Fruit fly (Drosophila melanogaster): ENCODE data around the gene dj.

Gene dj

dm6 chr3R:7024574-7024973, 34.5 kb upstream of the dj start (continued):
- TF ChIP-seq svp (GFP tag) (peak; percentile 73), CG11294 (GFP tag; IDR thresholded peaks at IDR 0.05) (no peak), CG6276 (GFP tag; optimal IDR thresholded peaks at IDR 0.05) (no peak), ss (GFP tag; optimal IDR thresholded peaks at IDR 0.05) (peak; percentile 78 to 87), achi (GFP tag; optimal IDR thresholded peaks at IDR 0.05) (peak; percentile 84), CG8632 (GFP tag; optimal IDR thresholded peaks at IDR 0.05) (peak; percentile 70), CG10669 (GFP tag; optimal IDR thresholded peaks at IDR 0.05) (peak; percentile 52), Sox15 (GFP tag; optimal IDR thresholded peaks at IDR 0.05) (peak; percentile 59), acj6 (GFP tag; optimal IDR thresholded peaks at IDR 0.05) (peak; percentile 86), Eip78C (GFP tag) (peak; percentile 96), OdsH (GFP tag; optimal IDR thresholded peaks at IDR 0.05) (peak; percentile 78), CG10631 (GFP tag; optimal IDR thresholded peaks at IDR 0.05) (peak; percentile 92), CG6854 (GFP tag; optimal IDR thresholded peaks at IDR 0.05) (no peak), CG4318 (GFP tag; optimal IDR thresholded peaks at IDR 0.05) (peak; percentile 32), fkh (GFP tag; optimal IDR thresholded peaks at IDR 0.05) (no peak), CG6792 (GFP tag; optimal IDR thresholded peaks at IDR 0.05) (peak; percentile 81), CG11762 (GFP tag; optimal IDR thresholded peaks at IDR 0.05; ENCODE audit: insufficient read depth) (no peak)

- TF ChIP-seq OdsH (GFP tag; optimal IDR thresholded peaks at IDR 0.05) (peak; percentile 32), dsx (GFP tag; optimal IDR thresholded peaks at IDR 0.05; ENCODE audit: poor library complexity, severe bottlenecking) (peak; percentile 50), ss (GFP tag; optimal IDR thresholded peaks at IDR 0.05) (peak; percentile 22 to 26), Met (GFP tag; optimal IDR thresholded peaks at IDR 0.05) (peak; percentile 35), CG6808 (GFP tag; optimal IDR thresholded peaks at IDR 0.05) (peak; percentile 62), CG8319 (GFP tag; optimal IDR thresholded peaks at IDR 0.05) (no peak), acj6 (GFP tag; optimal IDR thresholded peaks at IDR 0.05) (peak; percentile 41), salr (GFP tag; optimal IDR thresholded peaks at IDR 0.05) (peak in 1 of 2 experiments; percentile 21), Ets21C (GFP tag; optimal IDR thresholded peaks at IDR 0.05) (no peak), lz (GFP tag; optimal IDR thresholded peaks at IDR 0.05) (peak; percentile 37), Ets96B (tag; optimal IDR thresholded peaks at IDR 0.05) (peak; percentile 61), Hr39 (GFP tag; optimal IDR thresholded peaks at IDR 0.05) (peak; percentile 21), CG32006 (GFP tag; optimal IDR thresholded peaks at IDR 0.05) (peak; percentile 43), CG3032 (tag; optimal IDR thresholded peaks at IDR 0.05) (no peak), Smox (GFP tag; optimal IDR thresholded peaks at IDR 0.05) (peak; percentile 27), fkh (GFP tag; optimal IDR thresholded peaks at IDR 0.05) (no peak), CG9139 (GFP tag; optimal IDR thresholded peaks at IDR 0.05) (no peak), topi (GFP tag; optimal IDR thresholded peaks at IDR 0.05) (peak; percentile 24), fd85E (GFP tag; optimal IDR thresholded peaks at IDR 0.05) (no peak), CG10669 (GFP tag; optimal IDR thresholded peaks at IDR 0.05) (peak; percentile 60), spab (GFP tag; optimal IDR thresholded peaks at IDR 0.05) (peak; percentile 37), Sox102F (GFP tag; optimal IDR thresholded peaks at IDR 0.05) (no peak), achi (GFP tag; optimal IDR thresholded peaks at IDR 0.05) (peak; percentile 46), Blimp-1 (GFP tag; optimal IDR thresholded peaks at IDR 0.05) (no peak), CG34406 (GFP tag; optimal IDR thresholded peaks at IDR 0.05) (no peak), pdm3 (GFP tag; optimal IDR thresholded peaks at IDR 0.05) (peak; percentile 32), fd59A (GFP tag; optimal IDR thresholded peaks at IDR 0.05) (peak; percentile 63), Gug (GFP tag; IDR thresholded peaks at IDR 0.05) (no peak), CG4318 (GFP tag; optimal IDR thresholded peaks at IDR 0.05) (peak; percentile 10), Eip93F (GFP tag; optimal IDR thresholded peaks at IDR 0.05) (no peak), CG8632 (GFP tag; optimal IDR thresholded peaks at IDR 0.05) (no peak), Hr4 (GFP tag; optimal IDR thresholded peaks at IDR 0.05) (no peak), eg (GFP tag; IDR thresholded peaks at IDR 0.05) (no peak), CG8119 (GFP tag; IDR thresholded peaks at IDR 0.05) (peak; percentile 29; the same call in 1 of the 3 replicates), Eip78C (GFP tag) (peak; percentile 83), cyc (GFP tag; optimal IDR thresholded peaks at IDR 0.05) (no peak), CG11902 (GFP tag; optimal IDR thresholded peaks at IDR 0.05) (no peak), CG6163 (GFP tag; IDR thresholded peaks at IDR 0.05) (no peak), CG1621 (tag; optimal IDR thresholded peaks at IDR 0.05) (peak; percentile 39), CG11762 (GFP tag; optimal IDR thresholded peaks at IDR 0.05; ENCODE audit: insufficient read depth) (no peak), CG16779 (tag; optimal IDR thresholded peaks at IDR 0.05) (no peak), CG7368 (GFP tag; optimal IDR thresholded peaks at IDR 0.05) (no peak)
Measured at dm6 chr3R:7025241-7025640, 33.9 kb upstream of the dj start.

All from whole organism, prepupa.